Worm (Caenorhabditis elegans) whole organism, early embryonic: ENCODE measurements around the gene pqn-79.

Experiments used
- aly-1 ChIP-seq: sonication (generic microtip); optimal IDR thresholded peaks from 2 replicates; lab custom pipeline; 2016; ENCODE audit warnings: missing genetic modification characterization, missing compliant biosample characterization
- ama-1 ChIP-seq: fragments of 150-350 bp; optimal IDR thresholded peaks from 2 replicates; lab custom pipeline; 2014
- tra-4 ChIP-seq: sonication (generic microtip); optimal IDR thresholded peaks from 2 replicates; lab custom pipeline; 2017; ENCODE audit warnings: missing genetic modification characterization, missing compliant biosample characterization

ce11 chrIV:15572106-15572505 lies 23.3 kb upstream of the pqn-79 start:
- TF ChIP-seq tra-4 (tag; lab: Kevin White, UChicago), result no peak
- no peak for TF ChIP-seq ama-1
- TF ChIP-seq aly-1 (tag; lab: Kevin White, UChicago), result no peak
